Worm (Caenorhabditis elegans) whole organism, mixed stage, embryonic: Measurements from ENCODE around the gene sulp-3.

ENCODE experiments used
- M03D4.4 ChIP-seq: sonication (generic microtip); optimal IDR thresholded peaks from 2 replicates; lab custom pipeline; 2017; ENCODE audit warnings: mild to moderate bottlenecking, missing genetic modification characterization, missing compliant biosample characterization
- bed-3 ChIP-seq: fragments of 200-800 bp; sonication (Bioruptor generic); optimal IDR thresholded peaks from 3 replicates; lab custom pipeline; 2018; ENCODE audit warnings: mild to moderate bottlenecking, missing genetic modification characterization, moderate library complexity, missing compliant biosample characterization
- blmp-1 ChIP-seq: fragments of 150-350 bp; optimal IDR thresholded peaks from 2 replicates; lab custom pipeline; 2014; ENCODE audit warnings: missing biosample characterization, missing genetic modification characterization
- ceh-39 ChIP-seq: fragments of 150-350 bp; optimal IDR thresholded peaks from 2 replicates; lab custom pipeline; 2014; ENCODE audit warnings: missing biosample characterization, missing genetic modification characterization
- ceh-43 ChIP-seq: fragments of 200-800 bp; sonication (Bioruptor generic); optimal IDR thresholded peaks from 2 replicates; lab custom pipeline; 2018; ENCODE audit warnings: mild to moderate bottlenecking, missing genetic modification characterization, moderate library complexity, missing compliant biosample characterization
- ceh-83 ChIP-seq: fragments of 200-800 bp; sonication (Bioruptor generic); optimal IDR thresholded peaks from 2 replicates; lab custom pipeline; 2018; ENCODE audit warnings: mild to moderate bottlenecking, missing genetic modification characterization, missing compliant biosample characterization
- ces-1 ChIP-seq: fragments of 150-350 bp; optimal IDR thresholded peaks from 2 replicates; lab custom pipeline; 2014; ENCODE audit warnings: missing biosample characterization, missing genetic modification reagents, missing genetic modification characterization
- cnd-1 ChIP-seq: fragments of 200-800 bp; sonication (Bioruptor generic); optimal IDR thresholded peaks from 2 replicates; lab custom pipeline; 2018; ENCODE audit warnings: mild to moderate bottlenecking, missing genetic modification characterization, missing compliant biosample characterization
- drap-1 ChIP-seq: fragments of 200-800 bp; sonication (Bioruptor generic); optimal IDR thresholded peaks from 3 replicates; lab custom pipeline; 2018; ENCODE audit warnings: mild to moderate bottlenecking, missing genetic modification characterization, missing compliant biosample characterization
- elt-1 ChIP-seq: sonication (generic microtip); optimal IDR thresholded peaks from 2 replicates; lab custom pipeline; 2017; ENCODE audit warnings: missing genetic modification characterization, mild to moderate bottlenecking, missing compliant biosample characterization, antibody characterized with exemption, moderate library complexity, borderline replicate concordance; ENCODE audit not compliant: insufficient read depth
- elt-3 ChIP-seq: fragments of 150-350 bp; optimal IDR thresholded peaks from 2 replicates; lab custom pipeline; 2014; ENCODE audit warnings: missing biosample characterization, missing genetic modification characterization
- flh-1 ChIP-seq: fragments of 200-800 bp; sonication (Bioruptor generic); optimal IDR thresholded peaks from 2 replicates; lab custom pipeline; 2018; ENCODE audit warnings: mild to moderate bottlenecking, missing genetic modification characterization, moderate library complexity, missing compliant biosample characterization
- ham-2 ChIP-seq: fragments of 200-800 bp; sonication (Bioruptor generic); optimal IDR thresholded peaks from 2 replicates; lab custom pipeline; 2018; ENCODE audit warnings: mild to moderate bottlenecking, missing genetic modification characterization, missing compliant biosample characterization
- hlh-1 ChIP-seq: fragments of 150-350 bp; optimal IDR thresholded peaks from 2 replicates; lab custom pipeline; 2014; ENCODE audit warnings: missing biosample characterization, missing genetic modification reagents, missing genetic modification characterization
- lin-13 ChIP-seq: fragments of 150-350 bp; optimal IDR thresholded peaks from 2 replicates; lab custom pipeline; 2014; ENCODE audit warnings: missing biosample characterization, missing genetic modification characterization
- lin-32 ChIP-seq: fragments of 200-800 bp; sonication (Bioruptor generic); optimal IDR thresholded peaks from 2 replicates; lab custom pipeline; 2018; ENCODE audit warnings: mild to moderate bottlenecking, missing genetic modification characterization, missing compliant biosample characterization
- lsy-2 ChIP-seq: fragments of 150-350 bp; optimal IDR thresholded peaks from 2 replicates; lab custom pipeline; 2014; ENCODE audit warnings: missing biosample characterization, missing genetic modification characterization
- mab-5 ChIP-seq: fragments of 150-350 bp; optimal IDR thresholded peaks from 2 replicates; lab custom pipeline; 2014; ENCODE audit warnings: missing biosample characterization, missing genetic modification characterization
- mep-1 ChIP-seq: fragments of 150-350 bp; optimal IDR thresholded peaks from 2 replicates; lab custom pipeline; 2017; ENCODE audit warnings: missing biosample characterization, missing genetic modification reagents, missing genetic modification characterization, inconsistent platforms
- mls-2 ChIP-seq: sonication (generic microtip); optimal IDR thresholded peaks from 2 replicates; lab custom pipeline; 2016; ENCODE audit warnings: mild to moderate bottlenecking, missing genetic modification characterization, moderate library complexity, missing compliant biosample characterization
- nhr-12 ChIP-seq: fragments of 150-350 bp; optimal IDR thresholded peaks from 2 replicates; lab custom pipeline; 2014; ENCODE audit warnings: missing biosample characterization, missing genetic modification characterization
- nhr-2 ChIP-seq: fragments of 150-350 bp; optimal IDR thresholded peaks from 2 replicates; lab custom pipeline; 2014; ENCODE audit warnings: missing biosample characterization, missing genetic modification characterization
- nhr-237 ChIP-seq: fragments of 150-350 bp; optimal IDR thresholded peaks from 2 replicates; lab custom pipeline; 2014; ENCODE audit warnings: missing biosample characterization, missing genetic modification characterization
- nhr-28 ChIP-seq: fragments of 150-350 bp; optimal IDR thresholded peaks from 2 replicates; lab custom pipeline; 2014; ENCODE audit warnings: missing biosample characterization, missing genetic modification characterization
- nhr-76 ChIP-seq: sonication (generic microtip); optimal IDR thresholded peaks from 2 replicates; lab custom pipeline; 2017; ENCODE audit warnings: missing biosample characterization, missing genetic modification characterization
- pha-4 ChIP-seq: fragments of 150-350 bp; optimal IDR thresholded peaks from 2 replicates; lab custom pipeline; 2018; ENCODE audit warnings: missing biosample characterization, missing genetic modification reagents, missing genetic modification characterization
- sem-2 ChIP-seq: fragments of 200-800 bp; sonication (Bioruptor generic); optimal IDR thresholded peaks from 2 replicates; lab custom pipeline; 2018; ENCODE audit warnings: mild to moderate bottlenecking, missing genetic modification characterization, missing compliant biosample characterization
- snpc-4 ChIP-seq: fragments of 150-350 bp; optimal IDR thresholded peaks from 2 replicates; lab custom pipeline; 2014; ENCODE audit warnings: missing biosample characterization, missing genetic modification characterization
- sptf-1 ChIP-seq: sonication (generic microtip); optimal IDR thresholded peaks from 2 replicates; lab custom pipeline; 2017; ENCODE audit warnings: mild to moderate bottlenecking, missing genetic modification characterization, moderate library complexity, missing compliant biosample characterization
- tbx-8 ChIP-seq: fragments of 200-800 bp; sonication (Bioruptor generic); optimal IDR thresholded peaks from 2 replicates; lab custom pipeline; 2018; ENCODE audit warnings: mild to moderate bottlenecking, missing genetic modification characterization, moderate library complexity, missing compliant biosample characterization
- unc-120 ChIP-seq: sonication (generic microtip); optimal IDR thresholded peaks from 2 replicates; lab custom pipeline; 2017; ENCODE audit warnings: missing genetic modification characterization, missing compliant biosample characterization; ENCODE audit not compliant: poor library complexity, severe bottlenecking
- unc-39 ChIP-seq: fragments of 150-350 bp; optimal IDR thresholded peaks from 2 replicates; lab custom pipeline; 2014; ENCODE audit warnings: missing biosample characterization, missing genetic modification characterization
- unc-62 ChIP-seq: fragments of 150-350 bp; optimal IDR thresholded peaks from 2 replicates; lab custom pipeline; 2014; ENCODE audit warnings: missing biosample characterization, missing genetic modification reagents, missing genetic modification characterization
- zip-8 ChIP-seq: fragments of 150-350 bp; optimal IDR thresholded peaks from 2 replicates; lab custom pipeline; 2014; ENCODE audit warnings: missing biosample characterization, missing genetic modification characterization
- ztf-11 ChIP-seq: fragments of 150-350 bp; optimal IDR thresholded peaks from 2 replicates; lab custom pipeline; 2014; ENCODE audit warnings: missing biosample characterization, missing genetic modification characterization

The sulp-3 gene

ce11 chrX:8384642-8385181 lies 23.5 kb downstream of the sulp-3 start, which contains the start of gene F41D9.2:
TSS of gene F41D9.2 (minus strand) at chrX:8384945.
- no peak for TF ChIP-seq M03D4.4 (tag; lab: Kevin White, UChicago)
- no peak for TF ChIP-seq hlh-1 (tag; lab: Kevin White, UChicago)

- TF ChIP-seq elt-1 (tag; lab: Kevin White, UChicago) (no peak), cnd-1 (tag; lab: Kevin White, UChicago) (no peak), nhr-237 (tag; lab: Kevin White, UChicago) (no peak), nhr-28 (tag; lab: Kevin White, UChicago) (no peak), lin-32 (no peak), ztf-11 (tag; lab: Kevin White, UChicago) (no peak), tbx-8 (no peak), nhr-12 (tag; lab: Kevin White, UChicago) (no peak), mep-1 (tag; lab: Kevin White, UChicago) (no peak), sptf-1 (tag; lab: Kevin White, UChicago) (no peak), snpc-4 (tag; lab: Kevin White, UChicago) (no peak), ces-1 (GFP tag; lab: Kevin White, UChicago) (no peak), bed-3 (GFP tag; lab: Kevin White, UChicago) (no peak), mls-2 (no peak), flh-1 (GFP tag; lab: Kevin White, UChicago) (no peak), ceh-43 (GFP tag; lab: Kevin White, UChicago) (no peak), unc-120 (no peak), mab-5 (tag; lab: Kevin White, UChicago) (no peak), nhr-2 (tag; lab: Kevin White, UChicago) (no peak), pha-4 (tag; lab: Kevin White, UChicago) (no peak)
- TF ChIP-seq, all 35 proteins: peak for 0
These were observed 26.5 kb downstream of the sulp-3 start for ce11 chrX:8381651-8382050.

DNA sequence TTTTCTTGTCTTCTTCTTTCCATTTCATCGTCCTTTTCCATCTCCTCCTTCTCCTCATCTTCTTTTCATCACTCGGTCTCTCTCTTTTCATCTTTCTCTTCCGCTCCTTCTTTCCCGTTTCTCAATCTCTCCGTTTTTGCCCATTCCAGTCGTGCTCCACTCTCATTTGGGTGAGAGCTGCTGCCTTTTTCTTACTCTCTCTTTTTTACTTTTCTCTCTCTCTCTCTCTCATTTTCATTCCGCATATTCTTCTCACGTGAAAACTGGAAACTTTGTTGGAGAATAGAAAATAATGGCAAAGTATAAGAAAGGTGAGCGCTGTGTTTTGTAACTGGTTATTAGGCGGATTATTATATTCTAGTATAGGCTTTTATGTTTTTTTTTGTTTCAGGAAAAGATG lies 29.9 kb downstream of the sulp-3 start, which contains the start of gene tbc-18:
Gene tbc-18 (plus strand): TSS at position 246 of the 400 bp plus-strand sequence.
- TF ChIP-seq lin-32 = no peak
- TF ChIP-seq ces-1 (GFP tag; lab: Kevin White, UChicago) = peak; percentile 68

ce11 chrX:8371906-8372305 lies 36.3 kb downstream of the sulp-3 start, which contains the start of gene nep-15:
TSS of gene nep-15 (plus strand) at chrX:8372206.
- no peak for TF ChIP-seq sem-2
- no peak for TF ChIP-seq cnd-1 (tag; lab: Kevin White, UChicago)
- TF ChIP-seq nhr-2 (tag; lab: Kevin White, UChicago) = no peak
- no peak for TF ChIP-seq bed-3 (GFP tag; lab: Kevin White, UChicago)
- TF ChIP-seq zip-8 (tag; lab: Kevin White, UChicago) = no peak
- TF ChIP-seq drap-1 (GFP tag; lab: Kevin White, UChicago) = no peak
- no peak for TF ChIP-seq ceh-83 (GFP tag; lab: Kevin White, UChicago)
- TF ChIP-seq ceh-43 (GFP tag; lab: Kevin White, UChicago) = no peak
- TF ChIP-seq elt-3 (tag; lab: Kevin White, UChicago) = no peak

- TF ChIP-seq nhr-28 (tag; lab: Kevin White, UChicago) = no peak
- TF ChIP-seq ceh-43 (GFP tag; lab: Kevin White, UChicago) = no peak
- no peak for TF ChIP-seq ceh-83 (GFP tag; lab: Kevin White, UChicago)
- TF ChIP-seq elt-3 (tag; lab: Kevin White, UChicago) = no peak
- TF ChIP-seq ztf-11 (tag; lab: Kevin White, UChicago) = peak; percentile 44
- TF ChIP-seq ham-2 (GFP tag; lab: Kevin White, UChicago) = no peak
- TF ChIP-seq hlh-1 (tag; lab: Kevin White, UChicago) = peak; percentile 11
- no peak for TF ChIP-seq nhr-12 (tag; lab: Kevin White, UChicago)
- no peak for TF ChIP-seq ceh-39
- TF ChIP-seq nhr-76 (tag; lab: Kevin White, UChicago) = no peak
- peak; percentile 56 for TF ChIP-seq lsy-2 (tag; lab: Kevin White, UChicago)
- peak; percentile 69 for TF ChIP-seq pha-4 (tag; lab: Kevin White, UChicago)
- TF ChIP-seq unc-120 = no peak
- peak; percentile 22 for TF ChIP-seq drap-1 (GFP tag; lab: Kevin White, UChicago)
- no peak for TF ChIP-seq lin-32
- TF ChIP-seq cnd-1 (tag; lab: Kevin White, UChicago) = peak; percentile 51
- peak; percentile 82 for TF ChIP-seq lin-13 (tag; lab: Kevin White, UChicago)
- TF ChIP-seq sptf-1 (tag; lab: Kevin White, UChicago) = peak; percentile 62
- TF ChIP-seq elt-1 (tag; lab: Kevin White, UChicago) = no peak
- TF ChIP-seq M03D4.4 (tag; lab: Kevin White, UChicago) = peak; percentile 37
- peak; percentile 8 for TF ChIP-seq ces-1 (GFP tag; lab: Kevin White, UChicago)
- no peak for TF ChIP-seq bed-3 (GFP tag; lab: Kevin White, UChicago)
- TF ChIP-seq mep-1 (tag; lab: Kevin White, UChicago) = peak; percentile 89
- TF ChIP-seq unc-62 (GFP tag; lab: Kevin White, UChicago) = no peak
- no peak for TF ChIP-seq unc-39 (tag; lab: Kevin White, UChicago)
- no peak for TF ChIP-seq sem-2
- TF ChIP-seq tbx-8 = no peak
- no peak for TF ChIP-seq flh-1 (GFP tag; lab: Kevin White, UChicago)
- no peak for TF ChIP-seq mab-5 (tag; lab: Kevin White, UChicago)
- no peak for TF ChIP-seq zip-8 (tag; lab: Kevin White, UChicago)
- TF ChIP-seq blmp-1 = no peak
- TF ChIP-seq nhr-237 (tag; lab: Kevin White, UChicago) = no peak
- no peak for TF ChIP-seq mls-2
- no peak for TF ChIP-seq nhr-2 (tag; lab: Kevin White, UChicago)
- TF ChIP-seq snpc-4 (tag; lab: Kevin White, UChicago) = no peak
These were observed 40.0 kb downstream of the sulp-3 start for ce11 chrX:8368210-8368609.
